Worm (Caenorhabditis elegans) whole organism, L4 larva: ENCODE data around the gene tat-4.

Experiments
- D1046.2 ChIP-seq: fragments of 200-800 bp; sonication (Bioruptor generic); IDR thresholded peaks from 2 replicates; pipeline ENCODE4 v1.3.6; 2022; ENCODE audit warnings: missing genetic modification characterization, missing compliant biosample characterization
- F49E8.2 ChIP-seq: sonication (generic microtip); optimal IDR thresholded peaks from 2 replicates; lab custom pipeline; 2016; ENCODE audit warnings: missing compliant biosample characterization, mild to moderate bottlenecking, missing genetic modification characterization, borderline replicate concordance
- T26A8.4 ChIP-seq: fragments of 200-800 bp; sonication (Bioruptor generic); IDR thresholded peaks from 2 replicates; pipeline ENCODE4 v1.3.6; 2022; ENCODE audit warnings: missing genetic modification characterization, missing compliant biosample characterization
- Y75B8A.6 ChIP-seq: fragments of 200-800 bp; sonication (Bioruptor generic); IDR thresholded peaks from 2 replicates; pipeline ENCODE4 v1.3.6; 2022; ENCODE audit warnings: missing genetic modification reagents, missing genetic modification characterization, missing compliant biosample characterization
- aha-1 ChIP-seq: fragments of 150-350 bp; peaks from one replicate; lab custom pipeline; 2014; ENCODE audit warnings: missing biosample characterization, missing genetic modification characterization
- aly-2 ChIP-seq: sonication (generic microtip); optimal IDR thresholded peaks from 2 replicates; lab custom pipeline; 2018; ENCODE audit warnings: missing biosample characterization, missing genetic modification characterization
- ceh-28 ChIP-seq: fragments of 150-350 bp; optimal IDR thresholded peaks from 2 replicates; lab custom pipeline; 2014; ENCODE audit warnings: missing biosample characterization, missing genetic modification reagents, missing genetic modification characterization
- ceh-62 ChIP-seq: sonication (generic microtip); optimal IDR thresholded peaks from 2 replicates; lab custom pipeline; 2017; ENCODE audit warnings: missing biosample characterization, missing genetic modification characterization
- ces-1 ChIP-seq: fragments of 150-350 bp; sonication (generic microtip); optimal IDR thresholded peaks from 4 replicates; lab custom pipeline; 2014; ENCODE audit warnings: missing biosample characterization, missing genetic modification reagents, missing genetic modification characterization
- cey-2 ChIP-seq: sonication (generic microtip); optimal IDR thresholded peaks from 3 replicates; lab custom pipeline; 2017; ENCODE audit warnings: missing genetic modification characterization, mild to moderate bottlenecking, missing compliant biosample characterization, antibody characterized with exemption, borderline replicate concordance; ENCODE audit not compliant: insufficient read depth
- daf-12 ChIP-seq: fragments of 150-350 bp; optimal IDR thresholded peaks from 2 replicates; lab custom pipeline; 2014; ENCODE audit warnings: missing biosample characterization, missing genetic modification reagents, missing genetic modification characterization
- dmd-6 ChIP-seq: fragments of 200-800 bp; sonication (Bioruptor generic); IDR thresholded peaks from 2 replicates; pipeline ENCODE4 v1.3.6; 2022; ENCODE audit warnings: missing genetic modification reagents, missing genetic modification characterization, missing compliant biosample characterization
- dmd-8 ChIP-seq: fragments of 200-800 bp; sonication (Bioruptor generic); IDR thresholded peaks from 2 replicates; pipeline ENCODE4 v1.3.6; 2022; ENCODE audit warnings: missing genetic modification characterization, missing compliant biosample characterization
- dpl-1 ChIP-seq: fragments of 150-350 bp; optimal IDR thresholded peaks from 2 replicates; lab custom pipeline; 2014; ENCODE audit warnings: missing biosample characterization, missing genetic modification reagents, missing genetic modification characterization
- duxl-1 ChIP-seq: sonication (generic microtip); optimal IDR thresholded peaks from 2 replicates; lab custom pipeline; 2016; ENCODE audit warnings: mild to moderate bottlenecking, missing genetic modification characterization, moderate library complexity, missing compliant biosample characterization; ENCODE audit not compliant: poor library complexity
- dve-1 ChIP-seq: sonication (generic microtip); optimal IDR thresholded peaks from 2 replicates; lab custom pipeline; 2017; ENCODE audit warnings: antibody characterized with exemption, mild to moderate bottlenecking, missing genetic modification characterization, missing compliant biosample characterization; ENCODE audit not compliant: insufficient read depth
- fos-1 ChIP-seq: fragments of 150-350 bp; optimal IDR thresholded peaks from 2 replicates; lab custom pipeline; 2014; ENCODE audit warnings: missing biosample characterization, missing genetic modification characterization
- hif-1 ChIP-seq, 2 experiments: sonication (generic microtip); optimal IDR thresholded peaks; 2 replicates each; lab custom pipeline; 2016 to 2017; ENCODE audit warnings: missing compliant biosample characterization in 2 of 2, missing genetic modification characterization in 2 of 2, missing genetic modification reagents in 2 of 2, missing genotype in 2 of 2, mild to moderate bottlenecking in 1 of 2
- hlh-11 ChIP-seq: fragments of 200-800 bp; sonication (Bioruptor generic); optimal IDR thresholded peaks from 2 replicates; lab custom pipeline; 2018; ENCODE audit warnings: mild to moderate bottlenecking, missing genetic modification characterization, missing compliant biosample characterization
- hlh-30 ChIP-seq: sonication (generic microtip); optimal IDR thresholded peaks from 2 replicates; lab custom pipeline; 2017; ENCODE audit warnings: antibody characterized with exemption, mild to moderate bottlenecking, missing genetic modification characterization, missing compliant biosample characterization; ENCODE audit not compliant: insufficient read depth
- jun-1 ChIP-seq: fragments of 150-350 bp; optimal IDR thresholded peaks from 2 replicates; lab custom pipeline; 2014; ENCODE audit warnings: missing biosample characterization, missing genetic modification reagents, missing genetic modification characterization
- lin-1 ChIP-seq: fragments of 200-800 bp; sonication (Bioruptor generic); IDR thresholded peaks from 2 replicates; pipeline ENCODE4 v1.3.6; 2022; ENCODE audit warnings: missing genetic modification reagents, missing genetic modification characterization, missing compliant biosample characterization
- lin-15B ChIP-seq: fragments of 150-350 bp; sonication (generic microtip); optimal IDR thresholded peaks from 3 replicates; lab custom pipeline; 2014; ENCODE audit warnings: missing biosample characterization, missing genetic modification characterization
- lin-29 ChIP-seq: fragments of 200-800 bp; sonication (Bioruptor generic); IDR thresholded peaks from 2 replicates; pipeline ENCODE4 v1.3.6; 2022; ENCODE audit warnings: missing genetic modification reagents, missing genetic modification characterization, missing compliant biosample characterization
- lin-38 ChIP-seq: fragments of 200-800 bp; sonication (Bioruptor generic); IDR thresholded peaks from 2 replicates; pipeline ENCODE4 v1.3.6; 2022; ENCODE audit warnings: missing genetic modification reagents, missing genetic modification characterization, missing compliant biosample characterization
- mdt-29 ChIP-seq: fragments of 200-800 bp; sonication (Bioruptor generic); IDR thresholded peaks from 2 replicates; pipeline ENCODE4 v1.3.6; 2022; ENCODE audit warnings: missing genetic modification reagents, missing genetic modification characterization, missing compliant biosample characterization
- mep-1 ChIP-seq: fragments of 150-350 bp; sonication (generic microtip); optimal IDR thresholded peaks from 3 replicates; lab custom pipeline; 2014; ENCODE audit warnings: missing biosample characterization, missing genetic modification characterization
- mes-2 ChIP-seq: sonication (generic microtip); optimal IDR thresholded peaks from 2 replicates; lab custom pipeline; 2016; ENCODE audit warnings: missing genotype, mild to moderate bottlenecking, missing genetic modification characterization, missing compliant biosample characterization; ENCODE audit not compliant: poor library complexity, severe bottlenecking
- mxl-2 ChIP-seq: fragments of 200-800 bp; sonication (Bioruptor generic); conservative IDR thresholded peaks from 2 replicates; pipeline ENCODE4 v1.3.6; 2022; ENCODE audit warnings: missing genetic modification reagents, missing genetic modification characterization, missing compliant biosample characterization
- nhr-102 ChIP-seq: sonication (generic microtip); optimal IDR thresholded peaks from 2 replicates; lab custom pipeline; 2016; ENCODE audit warnings: mild to moderate bottlenecking, missing genetic modification characterization, moderate library complexity, missing compliant biosample characterization
- nhr-11 ChIP-seq: fragments of 150-350 bp; optimal IDR thresholded peaks from 2 replicates; lab custom pipeline; 2014; ENCODE audit warnings: missing biosample characterization, missing genetic modification characterization
- nhr-237 ChIP-seq: sonication (generic microtip); optimal IDR thresholded peaks from 2 replicates; lab custom pipeline; 2017; ENCODE audit warnings: missing biosample characterization, missing genetic modification characterization
- nhr-28 ChIP-seq: fragments of 150-350 bp; optimal IDR thresholded peaks from 2 replicates; lab custom pipeline; 2014; ENCODE audit warnings: missing biosample characterization, missing genetic modification characterization
- pha-4 ChIP-seq, 2 experiments: fragments of 150-350 bp in 1 of 2; fragments of 200-800 bp in 1 of 2; sonication (Bioruptor generic) in 1 of 2; IDR thresholded peaks in 1 of 2; optimal IDR thresholded peaks in 1 of 2; 2 replicates each; pipeline versions ENCODE4 v1.3.6 to Lab custom; 2014 to 2022; ENCODE audit warnings: missing genetic modification characterization in 2 of 2, missing genetic modification reagents in 2 of 2, missing biosample characterization in 1 of 2, missing compliant biosample characterization in 1 of 2
- php-3 ChIP-seq: fragments of 200-800 bp; sonication (Bioruptor generic); IDR thresholded peaks from 2 replicates; pipeline ENCODE4 v1.3.6; 2022; ENCODE audit warnings: missing genetic modification reagents, missing genetic modification characterization, missing compliant biosample characterization
- rbr-2 ChIP-seq: sonication (generic microtip); optimal IDR thresholded peaks from 2 replicates; lab custom pipeline; 2016; ENCODE audit warnings: missing genotype, missing genetic modification characterization, missing compliant biosample characterization
- snpc-1.2 ChIP-seq: fragments of 200-800 bp; sonication (Bioruptor generic); IDR thresholded peaks from 2 replicates; pipeline ENCODE4 v1.3.6; 2022; ENCODE audit warnings: missing genetic modification reagents, missing genetic modification characterization, missing compliant biosample characterization
- snpc-4 ChIP-seq: fragments of 150-350 bp; optimal IDR thresholded peaks from 2 replicates; lab custom pipeline; 2014; ENCODE audit warnings: missing biosample characterization, missing genetic modification characterization
- tra-1 ChIP-seq: fragments of 200-800 bp; sonication (Bioruptor generic); IDR thresholded peaks from 2 replicates; pipeline ENCODE4 v1.3.6; 2022; ENCODE audit warnings: missing genetic modification reagents, missing genetic modification characterization, missing compliant biosample characterization
- unc-130 ChIP-seq: sonication (generic microtip); optimal IDR thresholded peaks from 2 replicates; lab custom pipeline; 2016; ENCODE audit warnings: missing genetic modification reagents, missing genetic modification characterization, missing compliant biosample characterization
- unc-62 ChIP-seq, 3 experiments: fragments of 150-350 bp in 1 of 3; sonication (generic microtip); optimal IDR thresholded peaks in 2 of 3; peaks in 1 of 3; 1 replicate in 1 of 3; 2 replicates in 2 of 3; lab custom pipeline; 2014 to 2017; ENCODE audit warnings: missing biosample characterization in 3 of 3, missing genetic modification characterization in 3 of 3, missing genetic modification reagents in 3 of 3, missing genotype in 1 of 3
- zag-1 ChIP-seq: fragments of 150-350 bp; optimal IDR thresholded peaks from 2 replicates; lab custom pipeline; 2014; ENCODE audit warnings: missing biosample characterization, missing genetic modification characterization
- zfp-3 ChIP-seq: fragments of 200-800 bp; sonication (Bioruptor generic); conservative IDR thresholded peaks from 2 replicates; pipeline ENCODE4 v1.3.6; 2022; ENCODE audit warnings: missing genetic modification reagents, missing genetic modification characterization, missing compliant biosample characterization
- zip-11 ChIP-seq: fragments of 200-800 bp; sonication (Bioruptor generic); IDR thresholded peaks from 2 replicates; pipeline ENCODE4 v1.3.6; 2022; ENCODE audit warnings: missing genetic modification characterization, missing compliant biosample characterization
- ztf-11 ChIP-seq: fragments of 150-350 bp; optimal IDR thresholded peaks from 2 replicates; lab custom pipeline; 2014; ENCODE audit warnings: missing biosample characterization, missing genetic modification characterization
- ztf-7 ChIP-seq: fragments of 150-350 bp; optimal IDR thresholded peaks from 2 replicates; lab custom pipeline; 2014; ENCODE audit warnings: missing biosample characterization, missing genetic modification characterization

The tat-4 gene

ce11 chrII:6252707-6253106 is 8.6 kb upstream of the tat-4 start:
- TF ChIP-seq mdt-29 (GFP tag; lab: Robert Waterston, UW) (0 out of 2 replicates have a peak, but pooled peaks have one; percentile 25), php-3 (GFP tag; lab: Robert Waterston, UW) (no peak), lin-38 (peak; percentile 50; the same call in 1 of the 2 replicates), nhr-102 (tag; lab: Kevin White, UChicago) (peak; percentile 20), nhr-237 (tag; lab: Kevin White, UChicago) (no peak), zfp-3 (GFP tag; lab: Robert Waterston, UW) (peak; percentile 69; the same call in 1 of the 2 replicates), pha-4 (GFP tag; IDR thresholded peaks at IDR 0.05; lab: Robert Waterston, UW) (peak; percentile 19; the same call in 1 of the 2 replicates), pha-4 (tag; optimal IDR thresholded peaks at IDR 0.05; lab: Kevin White, UChicago) (no peak), unc-62 (GFP tag; optimal IDR thresholded peaks at IDR 0.05 in 1 of 2; lab: Kevin White, UChicago) (peak in 1 of 2 experiments; percentile 78), unc-62 (tag; optimal IDR thresholded peaks at IDR 0.05; lab: Kevin White, UChicago) (no peak), aha-1 (tag; lab: Kevin White, UChicago) (peak; percentile 35), unc-130 (GFP tag; lab: Kevin White, UChicago) (peak; percentile 19), mep-1 (tag; lab: Kevin White, UChicago) (peak; percentile 26), ceh-28 (tag; lab: Kevin White, UChicago) (no peak), snpc-1.2 (GFP tag; lab: Robert Waterston, UW) (0 out of 2 replicates have a peak, but pooled peaks have one; percentile 36), F49E8.2 (peak; percentile 59), dmd-6 (no peak), T26A8.4 (peak; percentile 23; the same call in 1 of the 2 replicates), cey-2 (tag; lab: Kevin White, UChicago) (no peak)

- no peak for TF ChIP-seq zip-11 (GFP tag; lab: Robert Waterston, UW)
- no peak for TF ChIP-seq ztf-7 (tag; lab: Kevin White, UChicago)
- no peak for TF ChIP-seq zag-1 (tag; lab: Kevin White, UChicago)
- no peak for TF ChIP-seq fos-1 (tag; lab: Kevin White, UChicago)
- TF ChIP-seq php-3 (GFP tag; lab: Robert Waterston, UW), result 0 out of 2 replicates have a peak, but pooled peaks have one; percentile 34
- TF ChIP-seq lin-1 (GFP tag; lab: Robert Waterston, UW), result no peak
- TF ChIP-seq nhr-28 (tag; lab: Kevin White, UChicago), result peak; percentile 77
- TF ChIP-seq aly-2 (tag; lab: Kevin White, UChicago), result no peak
- TF ChIP-seq hlh-11, result peak; percentile 53
- no peak for TF ChIP-seq mxl-2 (GFP tag; lab: Robert Waterston, UW)
- TF ChIP-seq mes-2, result peak; percentile 87
- TF ChIP-seq dmd-8, result no peak
- TF ChIP-seq dve-1 (tag; lab: Kevin White, UChicago), result peak; percentile 50
- TF ChIP-seq duxl-1 (tag; lab: Kevin White, UChicago), result peak; percentile 40
- TF ChIP-seq rbr-2 (tag; lab: Kevin White, UChicago), result peak; percentile 68
- no peak for TF ChIP-seq ces-1 (GFP tag; lab: Kevin White, UChicago)
- no peak for TF ChIP-seq snpc-4 (tag; lab: Kevin White, UChicago)
- TF ChIP-seq hlh-30 (tag; lab: Kevin White, UChicago), result peak; percentile 81
- TF ChIP-seq hif-1 (tag; optimal IDR thresholded peaks at IDR 0.05; lab: Kevin White, UChicago), result peak in 1 of 2 experiments; percentile 45
- TF ChIP-seq ztf-11, result no peak
- peak; percentile 94 for TF ChIP-seq dpl-1 (GFP tag; lab: Kevin White, UChicago)
- TF ChIP-seq cey-2 (tag; lab: Kevin White, UChicago), result no peak
- TF ChIP-seq lin-15B (tag; lab: Kevin White, UChicago), result no peak
- no peak for TF ChIP-seq tra-1 (GFP tag; lab: Robert Waterston, UW)
- peak; percentile 41 for TF ChIP-seq nhr-11
- TF ChIP-seq ceh-28 (tag; lab: Kevin White, UChicago), result no peak
- TF ChIP-seq daf-12, result no peak
- TF ChIP-seq D1046.2 (GFP tag; lab: Robert Waterston, UW), result no peak
- no peak for TF ChIP-seq jun-1 (tag; lab: Kevin White, UChicago)
- no peak for TF ChIP-seq ceh-62 (tag; lab: Kevin White, UChicago)
- TF ChIP-seq Y75B8A.6 (GFP tag; lab: Robert Waterston, UW), result no peak
- no peak for TF ChIP-seq unc-62 (GFP tag; optimal IDR thresholded peaks at IDR 0.05 in 1 of 2; lab: Kevin White, UChicago)
- TF ChIP-seq unc-62 (tag; optimal IDR thresholded peaks at IDR 0.05; lab: Kevin White, UChicago), result no peak
- no peak for TF ChIP-seq lin-29 (GFP tag; lab: Robert Waterston, UW)
Measured at ce11 chrII:6250782-6251461, 6.8 kb upstream of the tat-4 start, which contains the start of gene phb-2. Gene phb-2, plus strand, starts transcription at chrII:6251411.
